Worm (Caenorhabditis elegans): ENCODE data around the gene C18E9.8.

- no peak for TF ChIP-seq pag-3 (tag; optimal IDR thresholded peaks at IDR 0.05; ENCODE audit: borderline replicate concordance, insufficient read depth)
- no peak for TF ChIP-seq nhr-12 (tag; optimal IDR thresholded peaks at IDR 0.05)
- no peak for TF ChIP-seq unc-62 (GFP tag; optimal IDR thresholded peaks at IDR 0.05)
These were observed 17.2 kb upstream of the C18E9.8 start, which contains the start of gene F44G4.7 for ce11 chrII:9005067-9005466.

Data from whole organism, L1 larva.